Worm (Caenorhabditis elegans) whole organism, L4 larva: ENCODE measurements around the gene B0563.1.

Experiments used
- ceh-20 ChIP-seq: fragments of 200-800 bp; sonication (Bioruptor generic); IDR thresholded peaks from 2 replicates; pipeline ENCODE4 v1.3.6; 2022; ENCODE audit warnings: missing genetic modification reagents, missing genetic modification characterization, missing compliant biosample characterization
- hlh-30 ChIP-seq: sonication (generic microtip); optimal IDR thresholded peaks from 2 replicates; lab custom pipeline; 2017; ENCODE audit warnings: antibody characterized with exemption, mild to moderate bottlenecking, missing genetic modification characterization, missing compliant biosample characterization; ENCODE audit not compliant: insufficient read depth
- hmg-1.1 ChIP-seq: fragments of 200-800 bp; sonication (Bioruptor generic); IDR thresholded peaks from 2 replicates; pipeline ENCODE4 v1.3.6; 2022; ENCODE audit warnings: missing genetic modification reagents, missing genetic modification characterization, missing compliant biosample characterization
- mxl-2 ChIP-seq: fragments of 200-800 bp; sonication (Bioruptor generic); conservative IDR thresholded peaks from 2 replicates; pipeline ENCODE4 v1.3.6; 2022; ENCODE audit warnings: missing genetic modification reagents, missing genetic modification characterization, missing compliant biosample characterization
- snpc-4 ChIP-seq: fragments of 150-350 bp; optimal IDR thresholded peaks from 2 replicates; lab custom pipeline; 2014; ENCODE audit warnings: missing biosample characterization, missing genetic modification characterization
- spr-1 ChIP-seq: sonication (generic microtip); optimal IDR thresholded peaks from 2 replicates; lab custom pipeline; 2016; ENCODE audit warnings: mild to moderate bottlenecking, missing genetic modification characterization, missing compliant biosample characterization
- tra-1 ChIP-seq: fragments of 200-800 bp; sonication (Bioruptor generic); IDR thresholded peaks from 2 replicates; pipeline ENCODE4 v1.3.6; 2022; ENCODE audit warnings: missing genetic modification reagents, missing genetic modification characterization, missing compliant biosample characterization
- unc-39 ChIP-seq: sonication (generic microtip); optimal IDR thresholded peaks from 2 replicates; lab custom pipeline; 2017; ENCODE audit warnings: missing biosample characterization, missing genetic modification characterization
- zfp-2 ChIP-seq: sonication (generic microtip); optimal IDR thresholded peaks from 2 replicates; lab custom pipeline; 2016; ENCODE audit warnings: mild to moderate bottlenecking, missing genetic modification characterization, missing compliant biosample characterization
- ztf-11 ChIP-seq: fragments of 150-350 bp; optimal IDR thresholded peaks from 2 replicates; lab custom pipeline; 2014; ENCODE audit warnings: missing biosample characterization, missing genetic modification characterization

- no peak for TF ChIP-seq ceh-20 (GFP tag; lab: Robert Waterston, UW)
- no peak for TF ChIP-seq unc-39 (tag; lab: Kevin White, UChicago)
- no peak for TF ChIP-seq spr-1 (tag; lab: Kevin White, UChicago)
- TF ChIP-seq hlh-30 (tag; lab: Kevin White, UChicago): no peak
- no peak for TF ChIP-seq ztf-11
- no peak for TF ChIP-seq mxl-2 (GFP tag; lab: Robert Waterston, UW)
- no peak for TF ChIP-seq snpc-4 (tag; lab: Kevin White, UChicago)
- TF ChIP-seq hmg-1.1 (GFP tag; lab: Robert Waterston, UW): no peak
- TF ChIP-seq tra-1 (GFP tag; lab: Robert Waterston, UW): no peak
- TF ChIP-seq zfp-2 (tag; lab: Kevin White, UChicago): no peak
Measured at ce11 chrX:9183836-9184235, 12.5 kb downstream of the B0563.1 start, which contains the start of gene Y81B9A.2.
